Fruit fly (Drosophila melanogaster) whole organism, embryonic: Measurements from ENCODE around the gene Ubc7.

Experiments
- ATbp ChIP-seq: fragments of 200-800 bp; sonication (Bioruptor generic); optimal IDR thresholded peaks from 2 replicates; lab custom pipeline; 2017; ENCODE audit warnings: missing biosample characterization, mild to moderate bottlenecking, missing genetic modification characterization, missing genetic modification reagents
- Ada2b ChIP-seq: fragments of 200-800 bp; sonication (Bioruptor generic); IDR thresholded peaks from 2 replicates; pipeline ENCODE4 v1.3.6; 2022; ENCODE audit warnings: missing biosample characterization, missing genetic modification characterization
- CG10321 ChIP-seq: fragments of 200-800 bp; sonication (Bioruptor generic); IDR thresholded peaks from 2 replicates; pipeline ENCODE4 v1.3.6; 2022; ENCODE audit warnings: missing biosample characterization, missing genetic modification characterization
- CG11085 ChIP-seq: fragments of 200-800 bp; sonication (Bioruptor generic); IDR thresholded peaks from 2 replicates; pipeline ENCODE4 v1.3.6; 2022; ENCODE audit warnings: missing biosample characterization, missing genetic modification characterization
- CG11504 ChIP-seq: fragments of 200-800 bp; sonication (Bioruptor generic); optimal IDR thresholded peaks from 3 replicates; lab custom pipeline; 2019; ENCODE audit warnings: missing biosample characterization, mild to moderate bottlenecking, missing genetic modification characterization, moderate library complexity
- CG12391 ChIP-seq: fragments of 200-800 bp; sonication (Bioruptor generic); optimal IDR thresholded peaks from 3 replicates; lab custom pipeline; 2018; ENCODE audit warnings: missing biosample characterization, mild to moderate bottlenecking, missing genetic modification characterization, moderate library complexity
- CG13287 ChIP-seq: fragments of 200-800 bp; sonication (Bioruptor generic); IDR thresholded peaks from 2 replicates; pipeline ENCODE4 v1.3.6; 2022; ENCODE audit warnings: missing biosample characterization, missing genetic modification characterization; ENCODE audit not compliant: partially characterized antibody
- CG13775 ChIP-seq: fragments of 200-800 bp; sonication (Bioruptor generic); optimal IDR thresholded peaks from 3 replicates; lab custom pipeline; 2017; ENCODE audit warnings: missing biosample characterization, mild to moderate bottlenecking, missing genetic modification characterization
- CG14710 ChIP-seq: fragments of 200-800 bp; sonication (Bioruptor generic); optimal IDR thresholded peaks from 3 replicates; lab custom pipeline; 2019; ENCODE audit warnings: missing biosample characterization, mild to moderate bottlenecking, missing genetic modification characterization, moderate library complexity
- CG14965 ChIP-seq: fragments of 200-800 bp; sonication (Bioruptor generic); optimal IDR thresholded peaks from 2 replicates; lab custom pipeline; 2016; ENCODE audit warnings: missing biosample characterization, missing genetic modification characterization, borderline replicate concordance
- CG17359 ChIP-seq: fragments of 200-800 bp; sonication (Bioruptor generic); optimal IDR thresholded peaks from 3 replicates; lab custom pipeline; 2018; ENCODE audit warnings: missing biosample characterization, mild to moderate bottlenecking, missing genetic modification characterization, moderate library complexity
- CG17361 ChIP-seq: fragments of 200-800 bp; sonication (Bioruptor generic); IDR thresholded peaks from 3 replicates; pipeline ENCODE4 v1.3.6; 2022; ENCODE audit warnings: missing biosample characterization, missing genetic modification characterization
- CG17568 ChIP-seq: fragments of 200-800 bp; sonication (Bioruptor generic); optimal IDR thresholded peaks from 2 replicates; lab custom pipeline; 2018; ENCODE audit warnings: missing biosample characterization, mild to moderate bottlenecking, missing genetic modification characterization, moderate library complexity
- CG17829 ChIP-seq: fragments of 200-800 bp; optimal IDR thresholded peaks from 2 replicates; lab custom pipeline; 2019; ENCODE audit warnings: missing biosample characterization, mild to moderate bottlenecking, missing genetic modification characterization, moderate library complexity
- CG18599 ChIP-seq: fragments of 200-800 bp; sonication (Bioruptor generic); optimal IDR thresholded peaks from 3 replicates; lab custom pipeline; 2017; ENCODE audit warnings: missing biosample characterization, missing genetic modification characterization, mild to moderate bottlenecking, moderate library complexity, missing genetic modification reagents
- CG2199 ChIP-seq: fragments of 200-800 bp; sonication (Bioruptor generic); IDR thresholded peaks from 3 replicates; pipeline ENCODE4 v1.3.6; 2022; ENCODE audit warnings: missing biosample characterization, missing genetic modification characterization
- CG2889 ChIP-seq: fragments of 200-800 bp; sonication (Bioruptor generic); IDR thresholded peaks from 3 replicates; pipeline ENCODE4 v1.3.6; 2022; ENCODE audit warnings: missing biosample characterization, missing genetic modification characterization
- CG30020 ChIP-seq: fragments of 200-800 bp; optimal IDR thresholded peaks from 2 replicates; lab custom pipeline; 2019; ENCODE audit warnings: missing biosample characterization, mild to moderate bottlenecking, missing genetic modification characterization, moderate library complexity
- CG3163 ChIP-seq: fragments of 200-800 bp; sonication (Bioruptor generic); optimal IDR thresholded peaks from 3 replicates; lab custom pipeline; 2016; ENCODE audit warnings: missing biosample characterization, missing genetic modification characterization
- CG6175 ChIP-seq: fragments of 200-800 bp; sonication (Bioruptor generic); IDR thresholded peaks from 3 replicates; pipeline ENCODE4 v1.3.6; 2022; ENCODE audit warnings: missing biosample characterization, missing genetic modification characterization
- CG6813 ChIP-seq: fragments of 200-800 bp; sonication (Bioruptor generic); optimal IDR thresholded peaks from 2 replicates; lab custom pipeline; 2017; ENCODE audit warnings: missing biosample characterization, missing genetic modification characterization, mild to moderate bottlenecking, moderate library complexity, missing genetic modification reagents
- CG7963 ChIP-seq: fragments of 200-800 bp; sonication (Bioruptor generic); IDR thresholded peaks from 3 replicates; pipeline ENCODE4 v1.3.6; 2022; ENCODE audit warnings: missing biosample characterization, missing genetic modification characterization; ENCODE audit not compliant: partially characterized antibody
- CG8924 ChIP-seq: fragments of 200-800 bp; optimal IDR thresholded peaks from 3 replicates; lab custom pipeline; 2019; ENCODE audit warnings: missing biosample characterization, mild to moderate bottlenecking, missing genetic modification characterization, moderate library complexity
- CG9817 ChIP-seq: fragments of 200-800 bp; sonication (Bioruptor generic); optimal IDR thresholded peaks from 2 replicates; lab custom pipeline; 2018; ENCODE audit warnings: missing biosample characterization, mild to moderate bottlenecking, missing genetic modification characterization, moderate library complexity
- D ChIP-seq, 2 experiments: fragments of 200-800 bp in 1 of 2; fragments of >200 bp in 1 of 2; sonication (Bioruptor generic) in 1 of 2; optimal IDR thresholded peaks; 2 replicates in 1 of 2; 3 replicates in 1 of 2; lab custom pipeline; 2017; ENCODE audit warnings: mild to moderate bottlenecking in 1 of 2, missing biosample characterization in 1 of 2, missing genetic modification characterization in 1 of 2, missing genetic modification reagents in 1 of 2
- D19B ChIP-seq: fragments of 200-800 bp; sonication (Bioruptor generic); optimal IDR thresholded peaks from 2 replicates; lab custom pipeline; 2017; ENCODE audit warnings: missing biosample characterization, mild to moderate bottlenecking, missing genetic modification characterization
- E2f1 ChIP-seq: fragments of 200-800 bp; sonication (Bioruptor generic); IDR thresholded peaks from 2 replicates; pipeline ENCODE4 v1.3.6; 2022; ENCODE audit warnings: missing biosample characterization, missing genetic modification characterization
- HLHmδ ChIP-seq: fragments of 200-800 bp; sonication (Bioruptor generic); optimal IDR thresholded peaks from 2 replicates; lab custom pipeline; 2018; ENCODE audit warnings: missing biosample characterization, mild to moderate bottlenecking, missing genetic modification characterization, moderate library complexity
- HmgD ChIP-seq: fragments of 200-800 bp; sonication (Bioruptor generic); optimal IDR thresholded peaks from 3 replicates; lab custom pipeline; 2016; ENCODE audit warnings: missing biosample characterization, missing genetic modification characterization
- Mrtf ChIP-seq: fragments of 200-800 bp; sonication (Bioruptor generic); IDR thresholded peaks from 3 replicates; pipeline ENCODE4 v1.3.6; 2022; ENCODE audit warnings: missing biosample characterization, missing genetic modification characterization
- Sry-δ ChIP-seq: fragments of 200-800 bp; sonication (Bioruptor generic); optimal IDR thresholded peaks from 2 replicates; lab custom pipeline; 2016; ENCODE audit warnings: missing biosample characterization, missing genetic modification characterization
- TFAM ChIP-seq: fragments of 200-800 bp; sonication (Bioruptor generic); optimal IDR thresholded peaks from 2 replicates; lab custom pipeline; 2017; ENCODE audit warnings: missing biosample characterization, missing genetic modification characterization, inconsistent platforms
- ab ChIP-seq: fragments of 200-800 bp; sonication (Bioruptor generic); optimal IDR thresholded peaks from 2 replicates; lab custom pipeline; 2016; ENCODE audit warnings: missing biosample characterization, missing genetic modification characterization
- abd-A ChIP-seq: fragments of 200-800 bp; sonication (Bioruptor generic); optimal IDR thresholded peaks from 3 replicates; lab custom pipeline; 2019; ENCODE audit warnings: missing biosample characterization, mild to moderate bottlenecking, missing genetic modification characterization, moderate library complexity
- ash1 ChIP-seq: fragments of 200-800 bp; sonication (Bioruptor generic); optimal IDR thresholded peaks from 2 replicates; lab custom pipeline; 2018; ENCODE audit warnings: missing biosample characterization, mild to moderate bottlenecking, missing genetic modification characterization
- ato ChIP-seq: fragments of 200-800 bp; sonication (Bioruptor generic); IDR thresholded peaks from 2 replicates; pipeline ENCODE4 v1.3.6; 2022; ENCODE audit warnings: missing biosample characterization, missing genetic modification characterization; ENCODE audit not compliant: partially characterized antibody
- crp ChIP-seq, 2 experiments: fragments of 200-800 bp; sonication (Bioruptor generic); optimal IDR thresholded peaks; 2 replicates in 1 of 2; 3 replicates in 1 of 2; lab custom pipeline; 2017; ENCODE audit warnings: missing biosample characterization in 2 of 2, missing genetic modification characterization in 2 of 2, mild to moderate bottlenecking in 1 of 2, moderate library complexity in 1 of 2
- dimm ChIP-seq: fragments of 200-800 bp; sonication (Bioruptor generic); IDR thresholded peaks from 2 replicates; pipeline ENCODE4 v1.3.6; 2022; ENCODE audit warnings: missing biosample characterization, missing genetic modification characterization
- fd102C ChIP-seq: fragments of 200-800 bp; sonication (Bioruptor generic); optimal IDR thresholded peaks from 2 replicates; lab custom pipeline; 2018; ENCODE audit warnings: missing biosample characterization, mild to moderate bottlenecking, missing genetic modification characterization, moderate library complexity
- hth ChIP-seq: fragments of >200 bp; optimal IDR thresholded peaks from 2 replicates; lab custom pipeline; 2017; ENCODE audit warnings: inconsistent platforms
- insv ChIP-seq, 2 experiments: fragments of 200-800 bp; sonication (Bioruptor generic); optimal IDR thresholded peaks; 3 replicates each; lab custom pipeline; 2016 to 2018; ENCODE audit warnings: missing biosample characterization in 2 of 2, missing genetic modification characterization in 2 of 2
- kay ChIP-seq: fragments of 200-800 bp; sonication (Bioruptor generic); optimal IDR thresholded peaks from 2 replicates; lab custom pipeline; 2016; ENCODE audit warnings: missing biosample characterization, missing genetic modification characterization
- lilli ChIP-seq: fragments of 200-800 bp; sonication (Bioruptor generic); optimal IDR thresholded peaks from 3 replicates; lab custom pipeline; 2016; ENCODE audit warnings: missing biosample characterization, missing genetic modification characterization
- org-1 ChIP-seq: fragments of 200-800 bp; sonication (Bioruptor generic); optimal IDR thresholded peaks from 2 replicates; lab custom pipeline; 2017; ENCODE audit warnings: missing biosample characterization, missing genetic modification characterization
- repo ChIP-seq: fragments of 200-800 bp; sonication (Bioruptor generic); optimal IDR thresholded peaks from 2 replicates; lab custom pipeline; 2016; ENCODE audit warnings: missing biosample characterization, missing genetic modification characterization
- schlank ChIP-seq: fragments of 200-800 bp; sonication (Bioruptor generic); optimal IDR thresholded peaks from 2 replicates; lab custom pipeline; 2018; ENCODE audit warnings: missing biosample characterization, mild to moderate bottlenecking, missing genetic modification characterization
- sd ChIP-seq: fragments of 200-800 bp; sonication (Bioruptor generic); optimal IDR thresholded peaks from 3 replicates; lab custom pipeline; 2018; ENCODE audit warnings: missing biosample characterization, mild to moderate bottlenecking, missing genetic modification characterization, moderate library complexity
- sens-2 ChIP-seq: fragments of 200-800 bp; sonication (Bioruptor generic); IDR thresholded peaks from 2 replicates; pipeline ENCODE4 v1.3.6; 2022; ENCODE audit warnings: missing biosample characterization, missing genetic modification characterization
- tap ChIP-seq: fragments of 200-800 bp; optimal IDR thresholded peaks from 3 replicates; lab custom pipeline; 2019; ENCODE audit warnings: missing biosample characterization, mild to moderate bottlenecking, missing genetic modification characterization, moderate library complexity

Gene Ubc7

dm6 chrX:16587021-16587667, 6.3 kb upstream of the Ubc7 start, which contains the start of gene CanA-14F (continued):
- TF ChIP-seq CG14965 (GFP tag; lab: Kevin White, UChicago) (no peak), org-1 (GFP tag; lab: Kevin White, UChicago) (no peak), HLHmδ (GFP tag; lab: Kevin White, UChicago) (no peak), HmgD (GFP tag; lab: Kevin White, UChicago) (no peak), sens-2 (GFP tag; lab: Robert Waterston, UW) (no peak), fd102C (GFP tag; lab: Kevin White, UChicago) (no peak), CG6175 (GFP tag; lab: Robert Waterston, UW) (no peak), tap (tag; lab: Kevin White, UChicago) (no peak), abd-A (no peak), CG14710 (peak; percentile 26), dimm (GFP tag; lab: Robert Waterston, UW) (no peak), hth (no peak), Mrtf (GFP tag; lab: Robert Waterston, UW) (no peak), CG13287 (GFP tag; lab: Robert Waterston, UW) (peak; percentile 58), CG2199 (GFP tag; lab: Robert Waterston, UW) (no peak), CG11504 (tag; lab: Kevin White, UChicago) (no peak), sd (tag; lab: Kevin White, UChicago) (no peak), D (optimal IDR thresholded peaks at IDR 0.05; lab: Kevin White, UChicago) (no peak), D (GFP tag; optimal IDR thresholded peaks at IDR 0.05; lab: Kevin White, UChicago) (no peak), CG17568 (GFP tag; lab: Kevin White, UChicago) (no peak), CG10321 (GFP tag; lab: Robert Waterston, UW) (no peak), kay (GFP tag; lab: Kevin White, UChicago) (no peak), CG17361 (GFP tag; lab: Robert Waterston, UW) (0 out of 3 replicates have a peak, but pooled peaks have one; percentile 38), CG17359 (no peak), CG11085 (no peak), ash1 (GFP tag; lab: Kevin White, UChicago) (no peak), repo (GFP tag; lab: Kevin White, UChicago) (no peak), insv (GFP tag; optimal IDR thresholded peaks at IDR 0.05; lab: Kevin White, UChicago) (peak; percentile 78 to 97), ato (GFP tag; lab: Robert Waterston, UW) (peak; percentile 64; the same call in 1 of the 2 replicates), CG3163 (GFP tag; lab: Kevin White, UChicago) (no peak), CG8924 (tag; lab: Kevin White, UChicago) (no peak), CG6813 (GFP tag; lab: Kevin White, UChicago) (no peak), CG17829 (tag; lab: Kevin White, UChicago) (no peak), CG12391 (tag; lab: Kevin White, UChicago) (no peak), crp (GFP tag; optimal IDR thresholded peaks at IDR 0.05; lab: Kevin White, UChicago) (no peak), CG7963 (GFP tag; lab: Robert Waterston, UW) (0 out of 3 replicates have a peak, but pooled peaks have one; percentile 25), CG30020 (tag; lab: Kevin White, UChicago) (no peak), Ada2b (GFP tag; lab: Robert Waterston, UW) (no peak), CG13775 (GFP tag; lab: Kevin White, UChicago) (no peak), E2f1 (GFP tag; lab: Robert Waterston, UW) (no peak), schlank (tag; lab: Kevin White, UChicago) (no peak), ATbp (GFP tag; lab: Kevin White, UChicago) (no peak), CG18599 (GFP tag; lab: Kevin White, UChicago) (no peak), Sry-δ (GFP tag; lab: Kevin White, UChicago) (peak; percentile 73), CG9817 (peak; percentile 42), CG2889 (GFP tag; lab: Robert Waterston, UW) (no peak), lilli (GFP tag; lab: Kevin White, UChicago) (no peak), D19B (no peak), ab (GFP tag; lab: Kevin White, UChicago) (no peak), TFAM (GFP tag; lab: Kevin White, UChicago) (no peak)
